Worm (Caenorhabditis elegans) whole organism, late embryonic: Measurements from ENCODE around the gene pfd-5.

ENCODE experiments used
- C08G9.2 ChIP-seq: sonication (generic microtip); optimal IDR thresholded peaks from 2 replicates; lab custom pipeline; 2016; ENCODE audit warnings: mild to moderate bottlenecking, missing genetic modification characterization, moderate library complexity, missing compliant biosample characterization
- F13H6.1 ChIP-seq: sonication (generic microtip); optimal IDR thresholded peaks from 2 replicates; lab custom pipeline; 2016; ENCODE audit warnings: missing genetic modification characterization, missing compliant biosample characterization
- K09A11.1 ChIP-seq: sonication (generic microtip); optimal IDR thresholded peaks from 2 replicates; lab custom pipeline; 2017; ENCODE audit warnings: antibody characterized with exemption, mild to moderate bottlenecking, missing genetic modification characterization, missing compliant biosample characterization; ENCODE audit not compliant: insufficient read depth
- T23F11.4 ChIP-seq: fragments of 200-800 bp; sonication (Bioruptor generic); optimal IDR thresholded peaks from 2 replicates; lab custom pipeline; 2018; ENCODE audit warnings: mild to moderate bottlenecking, missing genetic modification characterization, missing compliant biosample characterization
- Y22D7AL.16 ChIP-seq: sonication (generic microtip); optimal IDR thresholded peaks from 2 replicates; lab custom pipeline; 2016; ENCODE audit warnings: missing genetic modification characterization, missing compliant biosample characterization
- ahr-1 ChIP-seq: sonication (generic microtip); optimal IDR thresholded peaks from 2 replicates; lab custom pipeline; 2016; ENCODE audit warnings: missing genetic modification characterization, missing compliant biosample characterization
- ceh-14 ChIP-seq: sonication (generic microtip); optimal IDR thresholded peaks from 2 replicates; lab custom pipeline; 2016; ENCODE audit warnings: missing genotype, missing genetic modification characterization, missing compliant biosample characterization
- ceh-18 ChIP-seq: sonication (generic microtip); optimal IDR thresholded peaks from 2 replicates; lab custom pipeline; 2016; ENCODE audit warnings: missing genetic modification characterization, missing compliant biosample characterization
- ceh-22 ChIP-seq: sonication (generic microtip); optimal IDR thresholded peaks from 2 replicates; lab custom pipeline; 2017; ENCODE audit warnings: missing biosample characterization, missing genetic modification characterization
- ceh-24 ChIP-seq: sonication (generic microtip); optimal IDR thresholded peaks from 2 replicates; lab custom pipeline; 2016; ENCODE audit warnings: mild to moderate bottlenecking, missing genetic modification characterization, missing compliant biosample characterization
- ceh-31 ChIP-seq: sonication (generic microtip); optimal IDR thresholded peaks from 2 replicates; lab custom pipeline; 2016; ENCODE audit warnings: missing genetic modification characterization, missing compliant biosample characterization
- ceh-34 ChIP-seq: sonication (generic microtip); optimal IDR thresholded peaks from 2 replicates; lab custom pipeline; 2016; ENCODE audit warnings: mild to moderate bottlenecking, missing genetic modification characterization, missing compliant biosample characterization
- ceh-45 ChIP-seq: fragments of 200-800 bp; sonication (Bioruptor generic); IDR thresholded peaks from 2 replicates; pipeline ENCODE4 v1.3.6; 2022; ENCODE audit warnings: missing genetic modification reagents, missing genetic modification characterization, missing compliant biosample characterization
- ceh-48 ChIP-seq: sonication (generic microtip); optimal IDR thresholded peaks from 2 replicates; lab custom pipeline; 2016; ENCODE audit warnings: missing genetic modification characterization, inconsistent platforms, missing compliant biosample characterization
- ceh-6 ChIP-seq: fragments of 200-800 bp; sonication (Bioruptor generic); optimal IDR thresholded peaks from 2 replicates; lab custom pipeline; 2018; ENCODE audit warnings: mild to moderate bottlenecking, missing genetic modification characterization, missing compliant biosample characterization
- ceh-9 ChIP-seq: sonication (generic microtip); optimal IDR thresholded peaks from 2 replicates; lab custom pipeline; 2016; ENCODE audit warnings: mild to moderate bottlenecking, missing genetic modification characterization, inconsistent platforms, missing compliant biosample characterization
- che-1 ChIP-seq: sonication (generic microtip); optimal IDR thresholded peaks from 2 replicates; lab custom pipeline; 2016; ENCODE audit warnings: mild to moderate bottlenecking, missing genetic modification characterization, missing compliant biosample characterization
- dmd-4 ChIP-seq: sonication (generic microtip); optimal IDR thresholded peaks from 2 replicates; lab custom pipeline; 2016; ENCODE audit warnings: borderline replicate concordance, missing genetic modification characterization, missing compliant biosample characterization
- dve-1 ChIP-seq: sonication (generic microtip); optimal IDR thresholded peaks from 2 replicates; lab custom pipeline; 2017; ENCODE audit warnings: antibody characterized with exemption, mild to moderate bottlenecking, missing genetic modification characterization, missing compliant biosample characterization
- elt-2 ChIP-seq: sonication (generic microtip); optimal IDR thresholded peaks from 2 replicates; lab custom pipeline; 2016; ENCODE audit warnings: missing genetic modification reagents, missing genetic modification characterization, missing compliant biosample characterization
- ets-4 ChIP-seq: sonication (generic microtip); optimal IDR thresholded peaks from 2 replicates; lab custom pipeline; 2016; ENCODE audit warnings: missing genetic modification characterization, missing compliant biosample characterization
- eyg-1 ChIP-seq: sonication (generic microtip); optimal IDR thresholded peaks from 2 replicates; lab custom pipeline; 2016; ENCODE audit warnings: missing genotype, missing genetic modification characterization, missing compliant biosample characterization
- fax-1 ChIP-seq: sonication (generic microtip); optimal IDR thresholded peaks from 2 replicates; lab custom pipeline; 2016; ENCODE audit warnings: missing genotype, missing genetic modification characterization, missing compliant biosample characterization
- fkh-10 ChIP-seq: fragments of 150-350 bp; optimal IDR thresholded peaks from 2 replicates; lab custom pipeline; 2014; ENCODE audit warnings: missing biosample characterization, missing genetic modification reagents, missing genetic modification characterization
- fkh-6 ChIP-seq: sonication (generic microtip); optimal IDR thresholded peaks from 2 replicates; lab custom pipeline; 2016; ENCODE audit warnings: missing genetic modification characterization, missing compliant biosample characterization
- gmeb-2 ChIP-seq: sonication (generic microtip); optimal IDR thresholded peaks from 2 replicates; lab custom pipeline; 2016; ENCODE audit warnings: missing genetic modification characterization, inconsistent platforms, missing compliant biosample characterization
- hlh-13 ChIP-seq: fragments of 200-800 bp; sonication (Bioruptor generic); optimal IDR thresholded peaks from 2 replicates; lab custom pipeline; 2018; ENCODE audit warnings: mild to moderate bottlenecking, missing genetic modification characterization, missing compliant biosample characterization
- hlh-30 ChIP-seq: sonication (generic microtip); optimal IDR thresholded peaks from 2 replicates; lab custom pipeline; 2017; ENCODE audit warnings: antibody characterized with exemption, missing genetic modification characterization, missing compliant biosample characterization; ENCODE audit not compliant: insufficient read depth
- hlh-8 ChIP-seq: sonication (generic microtip); optimal IDR thresholded peaks from 2 replicates; lab custom pipeline; 2016; ENCODE audit warnings: missing genotype, missing genetic modification characterization, missing compliant biosample characterization
- lim-6 ChIP-seq: sonication (generic microtip); optimal IDR thresholded peaks from 2 replicates; lab custom pipeline; 2016; ENCODE audit warnings: missing genetic modification characterization, missing compliant biosample characterization
- lin-11 ChIP-seq: fragments of 200-800 bp; sonication (Bioruptor generic); optimal IDR thresholded peaks from 2 replicates; lab custom pipeline; 2018; ENCODE audit warnings: mild to moderate bottlenecking, missing genetic modification characterization, missing compliant biosample characterization
- mec-3 ChIP-seq: sonication (generic microtip); optimal IDR thresholded peaks from 2 replicates; lab custom pipeline; 2016; ENCODE audit warnings: borderline replicate concordance, missing genetic modification characterization, missing compliant biosample characterization
- nfya-1 ChIP-seq: sonication (generic microtip); optimal IDR thresholded peaks from 2 replicates; lab custom pipeline; 2017; ENCODE audit warnings: missing genetic modification characterization, mild to moderate bottlenecking, missing compliant biosample characterization, antibody characterized with exemption, moderate library complexity
- nhr-232 ChIP-seq: sonication (generic microtip); optimal IDR thresholded peaks from 2 replicates; lab custom pipeline; 2016; ENCODE audit warnings: missing genetic modification characterization, missing compliant biosample characterization
- npax-4 ChIP-seq: sonication (generic microtip); optimal IDR thresholded peaks from 2 replicates; lab custom pipeline; 2016; ENCODE audit warnings: missing genetic modification characterization, missing compliant biosample characterization
- pha-2 ChIP-seq: sonication (generic microtip); optimal IDR thresholded peaks from 2 replicates; lab custom pipeline; 2017; ENCODE audit warnings: mild to moderate bottlenecking, missing genetic modification characterization, missing compliant biosample characterization
- pha-4 ChIP-seq: fragments of 150-350 bp; optimal IDR thresholded peaks from 2 replicates; lab custom pipeline; 2018; ENCODE audit warnings: missing biosample characterization, missing genetic modification reagents, missing genetic modification characterization
- pros-1 ChIP-seq: fragments of 150-350 bp; optimal IDR thresholded peaks from 2 replicates; lab custom pipeline; 2014; ENCODE audit warnings: missing biosample characterization, missing genetic modification reagents, missing genetic modification characterization
- ref-2 ChIP-seq: sonication (generic microtip); optimal IDR thresholded peaks from 2 replicates; lab custom pipeline; 2016; ENCODE audit warnings: missing genetic modification characterization, missing compliant biosample characterization
- rnt-1 ChIP-seq: sonication (generic microtip); optimal IDR thresholded peaks from 2 replicates; lab custom pipeline; 2016; ENCODE audit warnings: missing genetic modification characterization, missing compliant biosample characterization
- sdc-2 ChIP-seq: sonication (generic microtip); optimal IDR thresholded peaks from 2 replicates; lab custom pipeline; 2016; ENCODE audit warnings: missing genotype, missing genetic modification characterization, missing compliant biosample characterization
- sox-4 ChIP-seq: sonication (generic microtip); optimal IDR thresholded peaks from 2 replicates; lab custom pipeline; 2017; ENCODE audit warnings: mild to moderate bottlenecking, missing genetic modification characterization, inconsistent platforms, missing compliant biosample characterization
- syd-9 ChIP-seq: sonication (generic microtip); optimal IDR thresholded peaks from 2 replicates; lab custom pipeline; 2016; ENCODE audit warnings: mild to moderate bottlenecking, missing genetic modification characterization, moderate library complexity, missing compliant biosample characterization
- tbx-2 ChIP-seq: sonication (generic microtip); optimal IDR thresholded peaks from 2 replicates; lab custom pipeline; 2016; ENCODE audit warnings: missing genetic modification characterization, missing compliant biosample characterization
- ttx-3 ChIP-seq: sonication (generic microtip); optimal IDR thresholded peaks from 2 replicates; lab custom pipeline; 2016; ENCODE audit warnings: missing genetic modification reagents, missing genetic modification characterization, missing compliant biosample characterization
- unc-3 ChIP-seq, 2 experiments: fragments of 200-800 bp in 1 of 2; sonication (Bioruptor generic) in 1 of 2; sonication (generic microtip) in 1 of 2; conservative IDR thresholded peaks in 1 of 2; optimal IDR thresholded peaks in 1 of 2; 2 replicates each; pipeline versions ENCODE4 v1.3.6 to Lab custom; 2016 to 2022; ENCODE audit warnings: missing compliant biosample characterization in 2 of 2, missing genetic modification characterization in 2 of 2, missing genetic modification reagents in 1 of 2
- unc-42 ChIP-seq: sonication (generic microtip); optimal IDR thresholded peaks from 2 replicates; lab custom pipeline; 2016; ENCODE audit warnings: missing genotype, missing genetic modification characterization, missing compliant biosample characterization
- unc-55 ChIP-seq: sonication (generic microtip); optimal IDR thresholded peaks from 2 replicates; lab custom pipeline; 2017; ENCODE audit warnings: missing biosample characterization, missing genetic modification reagents, missing genetic modification characterization

Gene pfd-5

ce11 chrIII:7159246-7159645 is 39.4 kb downstream of the pfd-5 start:
- TF ChIP-seq ceh-24 (tag; lab: Kevin White, UChicago) (no peak), tbx-2 (tag; lab: Kevin White, UChicago) (no peak), ref-2 (no peak), unc-42 (no peak), hlh-13 (GFP tag; lab: Kevin White, UChicago) (no peak), syd-9 (tag; lab: Kevin White, UChicago) (no peak), sox-4 (tag; lab: Kevin White, UChicago) (no peak), rnt-1 (tag; lab: Kevin White, UChicago) (no peak), ceh-18 (no peak), ceh-22 (tag; lab: Kevin White, UChicago) (no peak), T23F11.4 (GFP tag; lab: Kevin White, UChicago) (no peak), ceh-9 (no peak), pros-1 (no peak)

DNA sequence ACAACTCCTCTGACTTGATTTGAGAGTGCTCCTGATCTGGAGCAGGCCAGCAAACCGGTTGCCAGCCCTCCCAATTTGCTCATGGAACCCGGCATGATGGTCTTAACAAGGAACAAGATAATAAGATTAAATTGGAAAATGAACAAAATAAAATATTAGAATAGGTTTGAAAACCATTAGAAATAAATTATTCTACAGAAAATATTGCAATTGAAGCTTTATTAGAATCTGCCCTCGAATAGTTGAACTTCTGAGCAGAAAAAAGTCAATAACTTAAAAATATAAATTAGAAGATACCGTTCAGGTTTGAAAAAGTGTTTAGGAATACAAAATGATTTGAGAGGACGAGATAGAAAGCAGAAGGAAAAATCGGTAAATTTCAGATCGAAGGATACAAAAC is 40.0 kb downstream of the pfd-5 start, which contains the start of gene nuo-4:
nuo-4 (minus strand) TSS at position 101 of the 400 bp plus-strand sequence.
- no peak for TF ChIP-seq dve-1
- no peak for TF ChIP-seq syd-9 (tag; lab: Kevin White, UChicago)
- no peak for TF ChIP-seq dmd-4 (tag; lab: Kevin White, UChicago)
- TF ChIP-seq tbx-2 (tag; lab: Kevin White, UChicago), result no peak
- TF ChIP-seq ceh-34 (tag; lab: Kevin White, UChicago), result no peak
- no peak for TF ChIP-seq hlh-8 (tag; lab: Kevin White, UChicago)
- no peak for TF ChIP-seq mec-3 (tag; lab: Kevin White, UChicago)
- TF ChIP-seq nfya-1, result no peak
- TF ChIP-seq Y22D7AL.16 (tag; lab: Kevin White, UChicago), result no peak
- no peak for TF ChIP-seq pha-4 (tag; lab: Kevin White, UChicago)
- no peak for TF ChIP-seq F13H6.1
- no peak for TF ChIP-seq fkh-10 (GFP tag; lab: Kevin White, UChicago)
- TF ChIP-seq ref-2, result no peak
- no peak for TF ChIP-seq ceh-31 (tag; lab: Kevin White, UChicago)
- TF ChIP-seq ahr-1, result no peak
- TF ChIP-seq T23F11.4 (GFP tag; lab: Kevin White, UChicago), result no peak
- TF ChIP-seq sdc-2, result no peak
- no peak for TF ChIP-seq pros-1

DNA sequence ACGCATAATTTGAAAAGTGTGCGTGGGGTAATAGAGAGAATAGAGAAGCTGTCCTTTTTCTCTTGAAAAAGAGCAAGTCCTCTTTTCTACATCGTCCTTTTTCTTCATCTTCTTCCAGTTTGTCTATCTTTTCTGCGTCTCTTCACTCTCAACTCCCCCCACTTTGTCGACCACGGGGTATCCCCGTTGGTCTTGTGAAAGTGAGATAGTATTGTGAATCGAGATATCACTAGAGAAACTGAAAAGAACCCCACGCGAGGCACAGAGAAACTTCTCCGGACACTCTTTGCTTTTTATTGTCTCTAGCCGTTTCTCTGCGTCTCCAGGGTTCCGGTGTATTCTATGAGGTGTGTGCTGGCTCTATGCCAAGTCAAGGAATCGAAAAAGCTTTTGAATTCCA is 43.1 kb downstream of the pfd-5 start:
- TF ChIP-seq ceh-24 (tag; lab: Kevin White, UChicago) (no peak), ceh-14 (tag; lab: Kevin White, UChicago) (peak; percentile 53), lim-6 (no peak), eyg-1 (tag; lab: Kevin White, UChicago) (no peak), C08G9.2 (tag; lab: Kevin White, UChicago) (peak; percentile 47), fax-1 (tag; lab: Kevin White, UChicago) (peak; percentile 3), ttx-3 (no peak), che-1 (tag; lab: Kevin White, UChicago) (no peak), elt-2 (tag; lab: Kevin White, UChicago) (no peak), unc-42 (peak; percentile 65), npax-4 (tag; lab: Kevin White, UChicago) (no peak), pha-2 (tag; lab: Kevin White, UChicago) (no peak), K09A11.1 (tag; lab: Kevin White, UChicago) (peak; percentile 65), unc-3 (GFP tag; conservative IDR thresholded peaks at IDR 0.05; lab: Robert Waterston, UW) (no peak), unc-3 (tag; optimal IDR thresholded peaks at IDR 0.05; lab: Kevin White, UChicago) (peak; percentile 45), hlh-30 (peak; percentile 98), lin-11 (no peak), fkh-6 (tag; lab: Kevin White, UChicago) (no peak), gmeb-2 (tag; lab: Kevin White, UChicago) (no peak), ceh-22 (tag; lab: Kevin White, UChicago) (no peak), fkh-10 (GFP tag; lab: Kevin White, UChicago) (peak; percentile 48), ceh-48 (tag; lab: Kevin White, UChicago) (no peak), nhr-232 (tag; lab: Kevin White, UChicago) (no peak), ceh-45 (GFP tag; lab: Robert Waterston, UW) (no peak), sox-4 (tag; lab: Kevin White, UChicago) (no peak), F13H6.1 (peak; percentile 16), ets-4 (tag; lab: Kevin White, UChicago) (peak; percentile 68), ceh-18 (peak; percentile 90), ceh-9 (no peak), ceh-34 (tag; lab: Kevin White, UChicago) (peak; percentile 82), pha-4 (tag; lab: Kevin White, UChicago) (no peak), ceh-6 (no peak), unc-55 (GFP tag; lab: Kevin White, UChicago) (peak; percentile 82)
